Worm (Caenorhabditis elegans) whole organism, early embryonic: ENCODE measurements around the gene sra-37.

ENCODE experiments used
- B0310.2 ChIP-seq: sonication (generic microtip); optimal IDR thresholded peaks from 2 replicates; lab custom pipeline; 2016; ENCODE audit warnings: mild to moderate bottlenecking, missing genetic modification characterization, missing compliant biosample characterization
- F13C5.2 ChIP-seq: sonication (generic microtip); optimal IDR thresholded peaks from 2 replicates; lab custom pipeline; 2017; ENCODE audit warnings: mild to moderate bottlenecking, missing genetic modification characterization, inconsistent platforms, missing compliant biosample characterization
- aly-1 ChIP-seq: sonication (generic microtip); optimal IDR thresholded peaks from 2 replicates; lab custom pipeline; 2016; ENCODE audit warnings: missing genetic modification characterization, missing compliant biosample characterization
- ama-1 ChIP-seq: fragments of 150-350 bp; optimal IDR thresholded peaks from 2 replicates; lab custom pipeline; 2014
- ceh-13 ChIP-seq: fragments of 200-800 bp; sonication (Bioruptor generic); optimal IDR thresholded peaks from 2 replicates; lab custom pipeline; 2018; ENCODE audit warnings: mild to moderate bottlenecking, missing genetic modification characterization, missing compliant biosample characterization
- flt-1 ChIP-seq: fragments of 200-800 bp; sonication (Bioruptor generic); IDR thresholded peaks from 2 replicates; pipeline ENCODE4 v1.3.6; 2022; ENCODE audit warnings: missing genetic modification characterization, missing compliant biosample characterization
- hmg-4 ChIP-seq: fragments of 200-800 bp; sonication (Bioruptor generic); optimal IDR thresholded peaks from 2 replicates; lab custom pipeline; 2018; ENCODE audit warnings: mild to moderate bottlenecking, missing genetic modification characterization, missing compliant biosample characterization
- hnd-1 ChIP-seq: sonication (generic microtip); optimal IDR thresholded peaks from 2 replicates; lab custom pipeline; 2016; ENCODE audit warnings: missing genetic modification characterization, missing compliant biosample characterization
- scrt-1 ChIP-seq: fragments of 200-800 bp; sonication (Bioruptor generic); IDR thresholded peaks from 2 replicates; pipeline ENCODE4 v1.3.6; 2022; ENCODE audit warnings: missing genetic modification characterization, missing compliant biosample characterization
- sea-1 ChIP-seq: fragments of 200-800 bp; sonication (Bioruptor generic); conservative IDR thresholded peaks from 2 replicates; pipeline ENCODE4 v1.3.6; 2022; ENCODE audit warnings: missing genetic modification characterization, missing compliant biosample characterization

- TF ChIP-seq scrt-1 (no peak), hnd-1 (tag; lab: Kevin White, UChicago) (no peak), ama-1 (lab: Kevin White, UChicago) (no peak), flt-1 (GFP tag; lab: Robert Waterston, UW) (no peak), aly-1 (tag; lab: Kevin White, UChicago) (no peak), B0310.2 (tag; lab: Kevin White, UChicago) (no peak), ceh-13 (GFP tag; lab: Kevin White, UChicago) (no peak), F13C5.2 (tag; lab: Kevin White, UChicago) (no peak), sea-1 (GFP tag; lab: Robert Waterston, UW) (no peak), hmg-4 (no peak)
Measured at ce11 chrX:13855928-13856327, 37.2 kb downstream of the sra-37 start.
